Worm (Caenorhabditis elegans): Measurements from ENCODE around the gene W03H9.2.

DNA sequence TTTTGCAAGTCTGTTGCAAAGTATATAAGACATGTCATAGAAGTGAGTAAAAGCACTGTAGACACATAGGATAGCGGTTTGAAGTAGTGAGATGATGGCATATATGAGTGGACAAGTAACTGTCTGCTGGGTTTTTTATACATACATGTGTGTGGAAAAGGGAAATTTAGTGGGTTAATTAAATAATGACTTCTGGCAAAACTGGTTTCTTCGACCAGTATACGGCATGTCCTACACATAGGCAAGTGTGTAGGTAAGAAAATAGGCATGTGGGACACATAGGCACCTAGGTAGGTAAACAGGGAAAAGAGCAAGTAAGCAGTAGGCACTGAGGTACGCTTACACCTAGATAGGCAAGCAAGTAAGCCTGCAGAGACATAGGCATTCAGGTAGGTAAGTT lies 49.1 kb downstream of the W03H9.2 start, which contains the start of gene col-87:
- TF ChIP-seq ama-1 (optimal IDR thresholded peaks at IDR 0.05) (no peak), ama-1 (GFP tag; optimal IDR thresholded peaks at IDR 0.05) (no peak), ceh-100 (GFP tag; IDR thresholded peaks at IDR 0.05) (no peak), lin-54 (GFP tag; optimal IDR thresholded peaks at IDR 0.05) (no peak), attf-5 (GFP tag; optimal IDR thresholded peaks at IDR 0.05) (no peak), efl-1 (GFP tag; optimal IDR thresholded peaks at IDR 0.05) (no peak), ztf-28 (GFP tag; IDR thresholded peaks at IDR 0.05) (no peak), F39B2.1 (GFP tag; IDR thresholded peaks at IDR 0.05) (no peak), unc-62 (GFP tag; optimal IDR thresholded peaks at IDR 0.05) (no peak), aptf-2 (GFP tag; conservative IDR thresholded peaks at IDR 0.05) (no peak)

All from whole organism, young adult.